Worm (Caenorhabditis elegans) whole organism, L4 larva: ENCODE results near the gene lsy-13.

Experiments
- Y105C5A.15 ChIP-seq: fragments of 200-800 bp; sonication (Bioruptor generic); IDR thresholded peaks from 2 replicates; pipeline ENCODE4 v1.3.6; 2022; ENCODE audit warnings: missing genetic modification characterization, missing compliant biosample characterization
- hif-1 ChIP-seq, 2 experiments: sonication (generic microtip); optimal IDR thresholded peaks; 2 replicates each; lab custom pipeline; 2016 to 2017; ENCODE audit warnings: missing compliant biosample characterization in 2 of 2, missing genetic modification characterization in 2 of 2, missing genetic modification reagents in 2 of 2, missing genotype in 2 of 2, mild to moderate bottlenecking in 1 of 2
- unc-39 ChIP-seq: sonication (generic microtip); optimal IDR thresholded peaks from 2 replicates; lab custom pipeline; 2017; ENCODE audit warnings: missing biosample characterization, missing genetic modification characterization

DNA sequence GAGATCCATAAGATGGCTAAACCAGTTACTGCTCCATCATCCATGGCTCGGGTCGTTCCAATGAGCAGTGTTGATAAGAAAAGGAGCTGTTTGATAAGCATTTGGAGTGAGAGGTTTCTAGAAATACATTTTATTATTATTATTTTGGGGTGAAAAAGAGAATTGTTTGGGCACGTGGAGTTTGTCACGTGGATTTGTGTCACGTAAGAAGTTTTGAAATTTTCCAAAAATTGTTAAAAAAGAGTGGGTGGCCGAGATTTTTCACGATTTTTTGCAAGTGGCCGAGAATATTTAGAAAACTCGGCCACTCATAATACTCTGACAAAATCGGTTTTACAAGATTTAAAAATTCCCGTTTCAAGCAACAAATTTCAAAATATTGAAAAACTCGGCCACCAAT lies 5.2 kb downstream of the lsy-13 start, which contains the start of gene T06A10.106:
- TF ChIP-seq Y105C5A.15: no peak
- TF ChIP-seq unc-39: no peak
- TF ChIP-seq hif-1 (tag; optimal IDR thresholded peaks at IDR 0.05; lab: Kevin White, UChicago): no peak
